Fruit fly (Drosophila melanogaster): Measurements from ENCODE around the gene CG13926.

Gene CG13926

dm6 chr3L:1602064-1602832 lies 15.7 kb downstream of the CG13926 start, which contains the start of gene CG12104 (continued):
- TF ChIP-seq kni (GFP tag; optimal IDR thresholded peaks at IDR 0.05) = no peak
- peak; percentile 48 for TF ChIP-seq CG2712 (tag; optimal IDR thresholded peaks at IDR 0.05)
- no peak for TF ChIP-seq nau (GFP tag; optimal IDR thresholded peaks at IDR 0.05)
- no peak for TF ChIP-seq sc (optimal IDR thresholded peaks at IDR 0.05)
- TF ChIP-seq sc (GFP tag; optimal IDR thresholded peaks at IDR 0.05) = no peak
- TF ChIP-seq CG16863 (GFP tag; optimal IDR thresholded peaks at IDR 0.05) = no peak
- no peak for TF ChIP-seq pho (GFP tag; optimal IDR thresholded peaks at IDR 0.05)
- TF ChIP-seq Scr (GFP tag; IDR thresholded peaks at IDR 0.05; ENCODE audit: partially characterized antibody) = peak; percentile 21; the same call in 1 of the 2 replicates
- no peak for TF ChIP-seq CG4854 (GFP tag; optimal IDR thresholded peaks at IDR 0.05)
- no peak for TF ChIP-seq zen2 (GFP tag; IDR thresholded peaks at IDR 0.05; ENCODE audit: partially characterized antibody)
- TF ChIP-seq Bteb2 (GFP tag; optimal IDR thresholded peaks at IDR 0.05) = no peak
- TF ChIP-seq bowl (GFP tag; IDR thresholded peaks at IDR 0.05) = no peak
- TF ChIP-seq cwo (GFP tag; optimal IDR thresholded peaks at IDR 0.05) = peak; percentile 40
- no peak for TF ChIP-seq dmrt11E (tag; optimal IDR thresholded peaks at IDR 0.05)
- no peak for TF ChIP-seq CrebB (tag; optimal IDR thresholded peaks at IDR 0.05)
- no peak for TF ChIP-seq nom (GFP tag; optimal IDR thresholded peaks at IDR 0.05)
- TF ChIP-seq jumu (GFP tag; optimal IDR thresholded peaks at IDR 0.05) = no peak
- TF ChIP-seq crol (GFP tag; IDR thresholded peaks at IDR 0.05) = peak; percentile 96
- no peak for TF ChIP-seq eyg (GFP tag; optimal IDR thresholded peaks at IDR 0.05)
- no peak for TF ChIP-seq CG2889 (GFP tag; IDR thresholded peaks at IDR 0.05)
- TF ChIP-seq chinmo (GFP tag; IDR thresholded peaks at IDR 0.05; ENCODE audit: partially characterized antibody) = peak; percentile 70; the same call in 1 of the 4 replicates
- peak; percentile 30 for TF ChIP-seq Sry-β (GFP tag; optimal IDR thresholded peaks at IDR 0.05)
- peak; percentile 44 for TF ChIP-seq gsb-n (tag; optimal IDR thresholded peaks at IDR 0.05)
- no peak for TF ChIP-seq HLHmδ (GFP tag; optimal IDR thresholded peaks at IDR 0.05)
- no peak for TF ChIP-seq CG32772 (GFP tag; IDR thresholded peaks at IDR 0.05)
- TF ChIP-seq CG5245 (GFP tag; optimal IDR thresholded peaks at IDR 0.05) = no peak
- no peak for TF ChIP-seq cad (GFP tag; optimal IDR thresholded peaks at IDR 0.05)
- TF ChIP-seq org-1 (GFP tag; optimal IDR thresholded peaks at IDR 0.05) = no peak
- no peak for TF ChIP-seq CG11504 (tag; optimal IDR thresholded peaks at IDR 0.05)
- no peak for TF ChIP-seq CG13894 (tag; optimal IDR thresholded peaks at IDR 0.05)
- TF ChIP-seq sob (GFP tag; IDR thresholded peaks at IDR 0.05) = 0 out of 2 replicates have a peak, but pooled peaks have one; percentile 14
- TF ChIP-seq HHEX (GFP tag; optimal IDR thresholded peaks at IDR 0.05) = no peak
- TF ChIP-seq CG33213 (GFP tag; optimal IDR thresholded peaks at IDR 0.05) = peak; percentile 31
- no peak for TF ChIP-seq CG3281 (GFP tag; optimal IDR thresholded peaks at IDR 0.05)
- no peak for TF ChIP-seq ewg (GFP tag; optimal IDR thresholded peaks at IDR 0.05)
- TF ChIP-seq emc (GFP tag; optimal IDR thresholded peaks at IDR 0.05) = no peak
- no peak for TF ChIP-seq CG1647 (GFP tag; optimal IDR thresholded peaks at IDR 0.05)
- no peak for TF ChIP-seq CG31365 (tag; optimal IDR thresholded peaks at IDR 0.05)
- TF ChIP-seq CG17328 (GFP tag; IDR thresholded peaks at IDR 0.05) = 0 out of 2 replicates have a peak, but pooled peaks have one; percentile 7
- no peak for TF ChIP-seq CG18764 (GFP tag; optimal IDR thresholded peaks at IDR 0.05)
- no peak for TF ChIP-seq CG17912 (GFP tag; optimal IDR thresholded peaks at IDR 0.05)
- no peak for TF ChIP-seq croc (GFP tag; conservative IDR thresholded peaks at IDR 0.05)
- no peak for TF ChIP-seq CG17359 (tag; optimal IDR thresholded peaks at IDR 0.05)
- TF ChIP-seq CG17385 (GFP tag; optimal IDR thresholded peaks at IDR 0.05) = peak; percentile 41
- no peak for TF ChIP-seq CG6813 (GFP tag; optimal IDR thresholded peaks at IDR 0.05)
- TF ChIP-seq CG7745 (tag; optimal IDR thresholded peaks at IDR 0.05) = no peak
- no peak for TF ChIP-seq mam (GFP tag; optimal IDR thresholded peaks at IDR 0.05)
- TF ChIP-seq CG4730 (GFP tag; IDR thresholded peaks at IDR 0.05) = no peak
- no peak for TF ChIP-seq D19B (GFP tag; optimal IDR thresholded peaks at IDR 0.05)
